Fruit fly (Drosophila melanogaster): Measurements from ENCODE around the gene Hel89B.
A peak's percentile ranks its signal among the peaks of the same experiment; 100 is the strongest.

Gene Hel89B

DNA sequence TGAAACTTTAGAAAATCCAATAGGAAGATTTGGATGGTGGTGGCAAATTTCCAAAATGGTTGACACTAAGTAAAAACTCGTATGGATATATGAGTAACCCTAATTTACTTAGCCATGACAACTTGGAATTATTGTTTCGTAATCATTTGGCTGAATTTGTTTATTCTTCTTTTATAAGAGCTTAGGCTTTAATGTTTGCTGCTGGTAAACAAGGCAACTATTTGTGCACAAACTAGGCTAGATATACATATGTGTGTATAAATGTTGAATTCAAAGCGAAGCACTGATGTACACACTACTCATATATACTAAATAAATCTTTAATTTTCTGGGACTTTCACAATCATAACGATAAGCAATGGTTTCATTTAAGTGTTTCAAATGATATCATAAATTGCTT, 32.8 kb downstream of the Hel89B start (continued):
- TF ChIP-seq CG11504 (tag; optimal IDR thresholded peaks at IDR 0.05) (peak; percentile 44), HmgZ (tag; optimal IDR thresholded peaks at IDR 0.05) (no peak), ase (GFP tag; IDR thresholded peaks at IDR 0.05) (no peak), usp (GFP tag; optimal IDR thresholded peaks at IDR 0.05) (no peak), CG11456 (GFP tag; IDR thresholded peaks at IDR 0.05) (no peak), Hey (tag; optimal IDR thresholded peaks at IDR 0.05) (peak; percentile 1), shn (GFP tag; optimal IDR thresholded peaks at IDR 0.05) (no peak), peb (GFP tag; IDR thresholded peaks at IDR 0.05) (no peak), CG11723 (GFP tag; optimal IDR thresholded peaks at IDR 0.05) (peak; percentile 52), h (optimal IDR thresholded peaks at IDR 0.05) (no peak), CG4854 (GFP tag; optimal IDR thresholded peaks at IDR 0.05) (peak; percentile 28), ken (GFP tag; IDR thresholded peaks at IDR 0.05) (no peak), Bgb (GFP tag; IDR thresholded peaks at IDR 0.05; ENCODE audit: partially characterized antibody) (no peak), CG17802 (tag; optimal IDR thresholded peaks at IDR 0.05) (no peak), Hsf (GFP tag; optimal IDR thresholded peaks at IDR 0.05) (no peak), ATbp (GFP tag; optimal IDR thresholded peaks at IDR 0.05) (peak; percentile 84), pzg (GFP tag; optimal IDR thresholded peaks at IDR 0.05) (no peak), Sox100B (GFP tag; optimal IDR thresholded peaks at IDR 0.05) (peak; percentile 57), CkIIα-i1 (GFP tag; IDR thresholded peaks at IDR 0.05) (no peak)

DNA sequence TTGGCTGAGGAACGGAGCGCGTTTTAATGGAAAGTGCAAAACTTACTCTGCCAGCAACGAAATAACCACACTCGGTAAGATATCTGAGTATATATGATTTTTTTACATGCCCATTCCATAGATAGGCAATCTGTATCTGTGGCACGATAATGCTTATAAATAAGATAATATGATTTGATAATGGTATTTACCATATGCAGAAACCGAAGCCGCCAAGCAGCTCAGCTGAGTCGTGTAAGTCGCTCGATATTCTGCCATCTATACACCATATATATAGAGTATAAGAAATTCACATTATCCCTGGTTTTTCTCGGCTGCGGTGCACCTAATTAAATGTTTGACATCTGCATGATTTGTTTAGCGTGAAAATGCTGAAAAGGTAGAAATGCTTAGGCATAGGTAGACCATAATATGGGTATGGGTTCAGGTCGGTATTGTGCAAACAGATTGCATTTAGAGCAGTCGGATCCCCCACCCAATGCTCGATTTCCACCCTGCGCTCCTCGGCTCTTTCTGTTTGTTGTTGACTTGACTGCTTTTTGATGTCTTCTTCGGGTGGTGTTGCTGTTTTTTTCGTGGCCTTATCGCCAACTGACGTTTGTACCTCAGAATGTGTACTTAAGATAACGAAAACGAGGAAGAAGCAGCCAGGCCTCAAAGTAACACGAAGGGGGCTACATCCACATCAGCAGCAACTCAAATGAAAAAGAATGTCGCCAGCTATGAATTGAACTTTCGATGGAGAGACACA, 33.9 kb downstream of the Hel89B start:
- TF ChIP-seq D19A (tag; optimal IDR thresholded peaks at IDR 0.05) (peak; percentile 69), GATAe (GFP tag; conservative IDR thresholded peaks at IDR 0.05) (peak; percentile 87), Dek (tag; optimal IDR thresholded peaks at IDR 0.05) (no peak), run (tag; optimal IDR thresholded peaks at IDR 0.05) (no peak), seq (GFP tag; IDR thresholded peaks at IDR 0.05) (no peak), org-1 (GFP tag; optimal IDR thresholded peaks at IDR 0.05) (no peak), sqz (GFP tag; optimal IDR thresholded peaks at IDR 0.05) (peak; percentile 46), bigmax (GFP tag; optimal IDR thresholded peaks at IDR 0.05) (no peak), ranshi (GFP tag; IDR thresholded peaks at IDR 0.05) (no peak), CG8478 (optimal IDR thresholded peaks at IDR 0.05) (no peak), ab (GFP tag; optimal IDR thresholded peaks at IDR 0.05) (no peak), CG7928 (GFP tag; optimal IDR thresholded peaks at IDR 0.05) (no peak), zfh2 (GFP tag; optimal IDR thresholded peaks at IDR 0.05) (no peak), Myb (GFP tag; optimal IDR thresholded peaks at IDR 0.05) (no peak), ci (GFP tag; IDR thresholded peaks at IDR 0.05) (peak; percentile 41; the same call in 1 of the 3 replicates), Doc2 (GFP tag; IDR thresholded peaks at IDR 0.05) (no peak), hkb (optimal IDR thresholded peaks at IDR 0.05) (no peak), hkb (GFP tag; IDR thresholded peaks at IDR 0.05) (0 out of 2 replicates have a peak, but pooled peaks have one; percentile 15), ken (GFP tag; IDR thresholded peaks at IDR 0.05) (0 out of 3 replicates have a peak, but pooled peaks have one; percentile 5), nom (GFP tag; optimal IDR thresholded peaks at IDR 0.05) (no peak), corto (GFP tag; optimal IDR thresholded peaks at IDR 0.05) (no peak), her (GFP tag; optimal IDR thresholded peaks at IDR 0.05) (no peak), crol (GFP tag; IDR thresholded peaks at IDR 0.05) (peak; percentile 66), PHDP (tag; optimal IDR thresholded peaks at IDR 0.05) (no peak), Med (GFP tag) (peak; percentile 73), kah (GFP tag; optimal IDR thresholded peaks at IDR 0.05) (no peak), sug (tag; optimal IDR thresholded peaks at IDR 0.05) (peak; percentile 35), kni (GFP tag; optimal IDR thresholded peaks at IDR 0.05) (peak; percentile 47), HLH3B (GFP tag; IDR thresholded peaks at IDR 0.05) (no peak), CG6175 (GFP tag; IDR thresholded peaks at IDR 0.05) (no peak), CG7372 (GFP tag; IDR thresholded peaks at IDR 0.05) (no peak), Xrp1 (GFP tag; IDR thresholded peaks at IDR 0.05) (0 out of 2 replicates have a peak, but pooled peaks have one; percentile 9), pb (GFP tag; optimal IDR thresholded peaks at IDR 0.05) (no peak), stwl (tag; optimal IDR thresholded peaks at IDR 0.05) (no peak)
